Fruit fly (Drosophila melanogaster): ENCODE results near the gene Rrp5.

Rrp5 gene

DNA sequence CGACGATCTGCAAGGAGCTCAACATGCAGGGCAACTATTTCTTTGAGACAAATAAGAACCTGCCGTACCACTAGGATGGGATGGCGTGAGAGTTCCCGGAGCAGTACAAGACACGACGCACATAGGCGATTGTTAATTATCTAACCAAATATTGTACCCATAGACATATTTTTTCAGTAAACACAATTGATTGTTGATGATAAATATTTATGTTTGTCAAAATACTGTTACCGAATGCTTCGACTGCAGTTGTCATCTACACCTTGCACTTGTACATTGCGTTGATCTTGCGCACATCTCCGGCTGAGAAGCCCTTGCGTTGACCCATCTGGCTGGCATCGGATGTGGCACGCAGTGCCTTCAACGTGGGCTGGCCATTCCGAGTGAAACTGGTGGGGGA lies 39.9 kb downstream of the Rrp5 start:
- no peak for TF ChIP-seq noc (tag; optimal IDR thresholded peaks at IDR 0.05)

DNA sequence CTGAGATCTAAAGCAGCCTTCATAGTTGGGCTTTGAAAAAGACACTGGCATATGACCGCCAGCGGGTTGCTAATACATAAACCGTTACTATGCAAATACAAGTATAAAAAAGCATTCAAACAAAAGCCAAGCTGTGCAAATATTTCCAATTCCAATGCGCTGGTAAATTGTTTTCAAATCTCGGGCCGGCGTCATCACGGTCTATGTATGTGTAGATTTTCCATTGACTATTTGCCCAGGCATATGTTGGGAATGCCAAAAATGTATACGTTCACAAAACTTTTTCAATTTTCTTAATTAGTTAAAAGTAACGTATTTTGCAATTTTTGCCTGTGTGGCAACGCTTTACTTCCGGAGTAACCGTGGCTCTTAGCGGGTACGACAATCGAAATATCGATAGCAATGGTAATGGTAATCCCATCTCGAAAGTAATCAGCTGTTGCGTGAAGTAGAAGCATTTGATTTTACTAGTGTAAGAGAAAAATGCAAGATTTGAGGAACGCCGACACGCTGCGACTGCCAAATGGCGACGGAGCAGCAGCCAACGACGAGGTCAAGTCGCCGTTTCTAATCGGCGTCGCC lies 43.3 kb downstream of the Rrp5 start, which contains the start of the genes CG34290 and Uck:
CG34290 (minus strand) TSS at position 51 of the 582 bp plus-strand sequence.
Uck (plus strand) TSS at position 405 of the 582 bp plus-strand sequence.
- TF ChIP-seq noc (tag; optimal IDR thresholded peaks at IDR 0.05): peak; percentile 50

DNA sequence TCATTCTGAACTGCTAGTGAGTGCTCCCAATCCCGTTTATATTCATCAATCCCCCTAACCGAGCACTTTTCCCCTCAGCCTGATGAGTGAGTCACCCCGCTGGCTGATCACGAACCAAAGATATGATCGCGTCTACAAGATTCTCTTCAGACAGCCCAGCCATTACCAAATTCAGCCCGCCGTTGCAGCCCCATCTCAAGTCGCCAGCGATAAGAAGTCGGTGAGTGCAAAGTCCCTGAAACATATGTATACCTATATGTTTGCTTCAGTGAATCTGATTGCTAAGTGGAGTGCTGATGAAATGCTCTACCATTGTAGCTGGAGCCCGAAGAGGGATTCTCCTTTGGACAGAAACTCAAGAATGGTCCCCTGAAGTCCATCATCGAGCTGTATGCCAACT lies 46.0 kb downstream of the Rrp5 start:
- TF ChIP-seq noc (tag; optimal IDR thresholded peaks at IDR 0.05): no peak

DNA sequence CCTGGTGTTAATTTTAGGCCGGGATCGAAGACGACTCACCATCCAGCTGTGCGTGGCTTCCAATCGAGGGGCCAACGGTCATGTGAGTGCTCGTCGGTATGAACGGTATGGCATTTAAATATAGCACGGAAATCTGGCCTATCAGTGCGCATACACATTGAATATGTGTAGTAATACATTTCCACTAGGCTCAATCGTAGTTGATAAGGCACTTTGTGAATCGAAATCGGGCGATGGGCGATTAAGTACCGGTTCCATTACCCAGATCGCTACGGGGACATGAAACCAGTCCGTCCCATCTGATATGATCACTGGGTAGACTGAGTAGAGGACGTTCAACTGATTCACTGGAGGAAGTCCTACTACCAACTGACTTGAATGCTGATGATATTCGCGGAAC lies 47.7 kb downstream of the Rrp5 start:
- no peak for TF ChIP-seq noc (tag; optimal IDR thresholded peaks at IDR 0.05)

DNA sequence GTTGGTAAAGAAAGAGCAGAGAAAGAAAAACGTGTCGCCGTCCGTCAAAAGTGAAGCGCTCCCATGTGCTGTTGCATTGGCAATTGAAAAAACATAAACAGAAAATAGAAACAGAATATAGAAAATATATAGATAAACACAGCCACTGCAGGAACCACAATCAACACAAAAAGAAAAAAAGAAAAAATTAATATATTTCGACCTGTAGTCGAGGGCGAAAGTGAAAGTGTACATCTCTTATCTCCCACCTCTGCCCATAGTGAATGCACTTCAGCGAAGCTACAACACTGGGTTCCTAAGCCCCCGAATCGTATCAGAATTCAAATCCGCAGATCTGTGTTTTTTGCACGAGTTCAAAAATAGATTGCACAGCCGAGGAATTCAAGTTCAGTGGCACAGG lies 49.0 kb downstream of the Rrp5 start:
- no peak for TF ChIP-seq noc (tag; optimal IDR thresholded peaks at IDR 0.05)

DNA sequence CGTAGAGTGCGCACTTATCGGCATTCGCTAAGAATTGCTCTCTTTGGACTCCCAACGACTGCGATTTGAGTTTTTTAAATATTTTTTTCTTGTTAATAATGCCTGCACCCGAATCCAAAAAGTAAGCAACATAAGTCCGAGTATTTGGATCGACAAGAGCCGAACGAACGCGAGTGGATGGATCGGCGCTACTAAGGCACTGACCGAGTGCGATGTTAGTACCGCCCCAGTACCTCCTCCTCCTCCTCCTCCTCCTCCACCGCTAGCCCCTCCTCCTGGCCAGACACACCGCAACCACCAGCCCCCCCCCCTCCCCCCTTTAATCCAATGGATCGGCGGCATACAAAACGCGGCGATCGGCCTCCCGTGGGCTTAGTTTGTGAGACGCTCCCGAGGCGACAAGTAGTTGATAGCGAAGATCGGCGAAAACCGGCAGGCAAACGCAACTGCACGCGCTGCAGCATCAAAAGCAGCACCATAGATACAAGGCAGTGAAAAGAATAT lies 49.5 kb downstream of the Rrp5 start, which contains the start of gene CG6356:
CG6356 (plus strand) TSS at position 374 of the 504 bp plus-strand sequence.
- no peak for TF ChIP-seq noc (tag; optimal IDR thresholded peaks at IDR 0.05)

DNA sequence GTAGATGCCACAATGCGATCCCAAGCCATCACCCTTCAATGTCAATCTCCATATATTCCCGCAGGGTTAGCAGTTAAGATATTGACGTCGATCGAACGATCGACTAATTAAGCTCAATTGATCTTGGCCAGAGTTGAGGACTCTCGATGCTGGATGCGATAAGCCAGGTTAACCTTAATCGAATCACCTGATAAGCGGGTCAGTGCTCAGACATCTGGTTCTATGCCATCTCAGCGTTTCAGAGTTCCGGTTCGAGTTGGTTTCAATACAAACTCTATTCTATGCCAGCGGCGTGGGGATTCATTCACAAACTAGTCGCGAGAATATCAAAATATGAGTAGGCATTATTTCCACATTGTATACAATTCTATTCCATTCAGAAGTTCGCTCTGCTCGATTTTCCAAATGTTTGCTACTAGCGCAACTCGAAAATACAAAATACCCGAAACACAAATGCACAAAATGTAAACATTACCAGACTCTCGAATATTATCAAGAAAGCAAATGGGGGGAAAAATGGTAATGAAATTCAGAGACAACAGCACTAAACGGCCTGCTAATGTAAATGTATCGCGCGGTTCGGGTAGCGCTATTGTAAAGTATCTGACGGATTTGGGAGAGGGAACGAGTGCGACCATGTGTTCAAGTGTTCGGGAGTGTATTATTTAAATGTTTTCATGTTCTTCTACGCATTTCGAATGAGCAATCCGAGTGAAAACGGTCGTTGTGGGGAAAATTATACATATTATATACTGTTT lies 50.4 kb downstream of the Rrp5 start:
- no peak for TF ChIP-seq noc (tag; optimal IDR thresholded peaks at IDR 0.05)

DNA sequence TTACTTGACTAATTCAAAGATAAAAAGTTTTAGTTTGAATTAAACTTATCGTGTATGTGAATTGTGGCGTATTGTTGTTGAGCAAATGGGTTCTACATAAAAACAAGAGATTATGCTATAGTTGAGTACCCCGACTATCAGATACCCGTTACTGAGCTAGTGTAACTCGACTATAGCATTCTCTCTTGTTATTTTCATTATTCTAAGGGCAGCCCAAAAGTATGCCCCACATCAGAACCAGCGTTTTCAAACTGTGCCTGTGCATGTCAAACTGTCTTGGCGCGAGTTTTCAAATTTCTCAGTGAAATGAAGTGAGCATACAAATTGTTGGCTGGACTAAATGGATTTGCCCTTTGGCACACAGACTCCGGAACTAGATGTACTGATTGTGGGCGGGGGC lies 53.8 kb downstream of the Rrp5 start, which contains the start of gene shps:
shps (plus strand) TSS at position 282 of the 400 bp plus-strand sequence.
- TF ChIP-seq noc (tag; optimal IDR thresholded peaks at IDR 0.05): no peak

DNA sequence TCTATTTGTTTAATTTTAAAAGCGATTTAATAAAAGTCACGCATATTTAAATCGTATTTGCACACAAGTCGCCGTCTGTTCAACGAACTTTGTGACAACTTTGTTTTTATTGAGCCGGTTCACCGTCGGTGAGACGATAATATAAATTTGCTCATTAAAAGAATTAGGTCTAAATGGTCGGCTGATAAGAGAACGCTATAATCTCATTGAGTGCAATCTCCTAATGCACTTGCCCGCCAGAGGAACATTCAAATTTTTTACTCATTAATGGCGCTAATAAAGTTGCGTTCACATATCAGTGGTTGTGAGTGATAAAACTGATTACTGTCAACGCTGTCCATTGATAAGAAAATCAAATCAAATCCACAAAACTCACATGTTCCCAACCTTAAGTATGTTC lies 54.4 kb downstream of the Rrp5 start:
- TF ChIP-seq noc (tag; optimal IDR thresholded peaks at IDR 0.05): no peak

Data from whole organism, larva.